Worm (Caenorhabditis elegans) whole organism, midembryonic: ENCODE data around the gene W06G6.2.

ENCODE experiments used
- klf-2 ChIP-seq: fragments of 200-800 bp; sonication (Bioruptor generic); conservative IDR thresholded peaks from 2 replicates; pipeline ENCODE4 v1.3.6; 2022; ENCODE audit warnings: missing genetic modification reagents, missing genetic modification characterization, missing compliant biosample characterization
- med-1 ChIP-seq: sonication (generic microtip); optimal IDR thresholded peaks from 2 replicates; lab custom pipeline; 2017; ENCODE audit warnings: missing genetic modification characterization, mild to moderate bottlenecking, missing compliant biosample characterization, antibody characterized with exemption, missing genetic modification reagents; ENCODE audit not compliant: insufficient read depth
- ref-1 ChIP-seq: fragments of 200-800 bp; sonication (Bioruptor generic); conservative IDR thresholded peaks from 2 replicates; pipeline ENCODE4 v1.3.6; 2022; ENCODE audit warnings: missing genetic modification reagents, missing genetic modification characterization, missing compliant biosample characterization
- ztf-29 ChIP-seq: fragments of 200-800 bp; sonication (Bioruptor generic); IDR thresholded peaks from 2 replicates; pipeline ENCODE4 v1.3.6; 2022; ENCODE audit warnings: missing genetic modification reagents, missing genetic modification characterization, missing compliant biosample characterization

- no peak for TF ChIP-seq ref-1 (GFP tag; lab: Robert Waterston, UW)
- no peak for TF ChIP-seq med-1
- TF ChIP-seq ztf-29 (GFP tag; lab: Robert Waterston, UW), result no peak
- TF ChIP-seq klf-2 (GFP tag; lab: Robert Waterston, UW), result no peak
Observed at ce11 chrV:16672198-16672597, 43.1 kb downstream of the W06G6.2 start, which contains the start of gene F14F8.8.
